Worm (Caenorhabditis elegans) whole organism, L3 larva: Measurements from ENCODE around the gene Y49F6B.8.

Source experiments
- ama-1 ChIP-seq: fragments of 150-350 bp; optimal IDR thresholded peaks from 2 replicates; lab custom pipeline; 2018
- ceh-9 ChIP-seq: sonication (generic microtip); optimal IDR thresholded peaks from 2 replicates; lab custom pipeline; 2018; ENCODE audit warnings: missing biosample characterization, missing genetic modification characterization
- fkh-10 ChIP-seq: sonication (generic microtip); optimal IDR thresholded peaks from 2 replicates; lab custom pipeline; 2017; ENCODE audit warnings: missing biosample characterization, missing genetic modification reagents, missing genetic modification characterization
- fos-1 ChIP-seq: fragments of 150-350 bp; optimal IDR thresholded peaks from 2 replicates; lab custom pipeline; 2014; ENCODE audit warnings: missing biosample characterization, missing genetic modification characterization
- nhr-237 ChIP-seq: fragments of 150-350 bp; optimal IDR thresholded peaks from 2 replicates; lab custom pipeline; 2014; ENCODE audit warnings: missing biosample characterization, missing genetic modification characterization
- pha-4 ChIP-seq: fragments of 150-350 bp; optimal IDR thresholded peaks from 2 replicates; lab custom pipeline; 2014; ENCODE audit warnings: missing biosample characterization, missing genetic modification reagents, missing genetic modification characterization
- pqm-1 ChIP-seq: fragments of 150-350 bp; optimal IDR thresholded peaks from 2 replicates; lab custom pipeline; 2017; ENCODE audit warnings: missing biosample characterization, missing genetic modification characterization, inconsistent platforms
- unc-39 ChIP-seq: sonication (generic microtip); optimal IDR thresholded peaks from 4 replicates; lab custom pipeline; 2017; ENCODE audit warnings: missing biosample characterization, missing genetic modification characterization
- unc-62 ChIP-seq: fragments of 150-350 bp; sonication (generic microtip); optimal IDR thresholded peaks from 4 replicates; lab custom pipeline; 2014; ENCODE audit warnings: missing biosample characterization, missing genetic modification reagents, missing genetic modification characterization

- TF ChIP-seq fos-1 (tag; lab: Kevin White, UChicago) = no peak
- no peak for TF ChIP-seq pqm-1 (tag; lab: Kevin White, UChicago)
- TF ChIP-seq pha-4 (tag; lab: Kevin White, UChicago) = no peak
- TF ChIP-seq ama-1 = no peak
- TF ChIP-seq nhr-237 (tag; lab: Kevin White, UChicago) = no peak
- no peak for TF ChIP-seq fkh-10 (GFP tag; lab: Kevin White, UChicago)
- no peak for TF ChIP-seq unc-62 (GFP tag; lab: Kevin White, UChicago)
- no peak for TF ChIP-seq ceh-9 (tag; lab: Kevin White, UChicago)
- no peak for TF ChIP-seq unc-39 (tag; lab: Kevin White, UChicago)
These were observed 34.7 kb upstream of the Y49F6B.8 start for ce11 chrII:3516175-3516574.
